Fruit fly (Drosophila melanogaster) whole organism, embryonic: Measurements from ENCODE around the gene ninaB.

Experiments used
- Ada2b ChIP-seq: fragments of 200-800 bp; sonication (Bioruptor generic); IDR thresholded peaks from 2 replicates; pipeline ENCODE4 v1.3.6; 2022; ENCODE audit warnings: missing biosample characterization, missing genetic modification characterization
- Blimp-1 ChIP-seq: fragments of 200-800 bp; sonication (Bioruptor generic); optimal IDR thresholded peaks from 3 replicates; lab custom pipeline; 2018; ENCODE audit warnings: missing biosample characterization, missing genetic modification characterization, mild to moderate bottlenecking, moderate library complexity, missing genetic modification reagents
- CG10267 ChIP-seq: fragments of 200-800 bp; sonication (Bioruptor generic); optimal IDR thresholded peaks from 2 replicates; lab custom pipeline; 2018; ENCODE audit warnings: missing biosample characterization, mild to moderate bottlenecking, missing genetic modification characterization, moderate library complexity
- CG10274 ChIP-seq: fragments of 200-800 bp; sonication (Bioruptor generic); optimal IDR thresholded peaks from 3 replicates; lab custom pipeline; 2017; ENCODE audit warnings: missing biosample characterization, mild to moderate bottlenecking, missing genetic modification characterization
- CG10959 ChIP-seq: fragments of 200-800 bp; sonication (Bioruptor generic); IDR thresholded peaks from 2 replicates; pipeline ENCODE4 v1.3.6; 2022; ENCODE audit warnings: missing biosample characterization, missing genetic modification characterization
- CG11504 ChIP-seq: fragments of 200-800 bp; sonication (Bioruptor generic); optimal IDR thresholded peaks from 3 replicates; lab custom pipeline; 2019; ENCODE audit warnings: missing biosample characterization, mild to moderate bottlenecking, missing genetic modification characterization, moderate library complexity
- CG12155 ChIP-seq: fragments of 200-800 bp; sonication (Bioruptor generic); optimal IDR thresholded peaks from 3 replicates; lab custom pipeline; 2016; ENCODE audit warnings: missing biosample characterization, missing genetic modification characterization
- CG12769 ChIP-seq: fragments of 200-800 bp; sonication (Bioruptor generic); optimal IDR thresholded peaks from 2 replicates; lab custom pipeline; 2019; ENCODE audit warnings: missing biosample characterization, mild to moderate bottlenecking, missing genetic modification characterization, moderate library complexity
- CG13894 ChIP-seq: fragments of 200-800 bp; sonication (Bioruptor generic); optimal IDR thresholded peaks from 3 replicates; lab custom pipeline; 2018; ENCODE audit warnings: missing biosample characterization, mild to moderate bottlenecking, missing genetic modification characterization, moderate library complexity
- CG14710 ChIP-seq: fragments of 200-800 bp; sonication (Bioruptor generic); optimal IDR thresholded peaks from 3 replicates; lab custom pipeline; 2019; ENCODE audit warnings: missing biosample characterization, mild to moderate bottlenecking, missing genetic modification characterization, moderate library complexity
- CG15269 ChIP-seq: fragments of 200-800 bp; sonication (Bioruptor generic); optimal IDR thresholded peaks from 2 replicates; lab custom pipeline; 2018; ENCODE audit warnings: missing biosample characterization, mild to moderate bottlenecking, missing genetic modification characterization, moderate library complexity
- CG17328 ChIP-seq: fragments of 200-800 bp; sonication (Bioruptor generic); IDR thresholded peaks from 2 replicates; pipeline ENCODE4 v1.3.6; 2022; ENCODE audit warnings: missing biosample characterization, missing genetic modification characterization
- CG17612 ChIP-seq: fragments of 200-800 bp; sonication (Bioruptor generic); IDR thresholded peaks from 2 replicates; pipeline ENCODE4 v1.3.6; 2022; ENCODE audit warnings: missing biosample characterization, missing genetic modification characterization
- CG2199 ChIP-seq: fragments of 200-800 bp; sonication (Bioruptor generic); IDR thresholded peaks from 3 replicates; pipeline ENCODE4 v1.3.6; 2022; ENCODE audit warnings: missing biosample characterization, missing genetic modification characterization
- CG2875 ChIP-seq: fragments of 200-800 bp; sonication (Bioruptor generic); optimal IDR thresholded peaks from 2 replicates; lab custom pipeline; 2017; ENCODE audit warnings: missing biosample characterization, mild to moderate bottlenecking, missing genetic modification characterization, missing genetic modification reagents
- CG31365 ChIP-seq: fragments of 200-800 bp; sonication (Bioruptor generic); optimal IDR thresholded peaks from 2 replicates; lab custom pipeline; 2018; ENCODE audit warnings: missing biosample characterization, mild to moderate bottlenecking, missing genetic modification characterization
- CG7786 ChIP-seq: fragments of 200-800 bp; sonication (Bioruptor generic); optimal IDR thresholded peaks from 2 replicates; lab custom pipeline; 2016; ENCODE audit warnings: missing biosample characterization, missing genetic modification characterization
- D19A ChIP-seq: fragments of 200-800 bp; optimal IDR thresholded peaks from 3 replicates; lab custom pipeline; 2019; ENCODE audit warnings: missing biosample characterization, mild to moderate bottlenecking, missing genetic modification characterization, moderate library complexity
- D19B ChIP-seq: fragments of 200-800 bp; sonication (Bioruptor generic); optimal IDR thresholded peaks from 2 replicates; lab custom pipeline; 2017; ENCODE audit warnings: missing biosample characterization, mild to moderate bottlenecking, missing genetic modification characterization
- Deaf1 ChIP-seq: fragments of 200-800 bp; optimal IDR thresholded peaks from 3 replicates; lab custom pipeline; 2019; ENCODE audit warnings: missing biosample characterization, mild to moderate bottlenecking, missing genetic modification characterization, moderate library complexity
- Dip3 ChIP-seq: fragments of 200-800 bp; sonication (Bioruptor generic); optimal IDR thresholded peaks from 3 replicates; lab custom pipeline; 2016; ENCODE audit warnings: missing biosample characterization, missing genetic modification characterization
- Doc3 ChIP-seq: fragments of 200-800 bp; sonication (Bioruptor generic); IDR thresholded peaks from 3 replicates; pipeline ENCODE4 v1.3.6; 2022; ENCODE audit warnings: missing biosample characterization, missing genetic modification characterization; ENCODE audit not compliant: partially characterized antibody
- abd-A ChIP-seq: fragments of 200-800 bp; sonication (Bioruptor generic); optimal IDR thresholded peaks from 3 replicates; lab custom pipeline; 2019; ENCODE audit warnings: missing biosample characterization, mild to moderate bottlenecking, missing genetic modification characterization, moderate library complexity
- ac ChIP-seq: fragments of 200-800 bp; sonication (Bioruptor generic); optimal IDR thresholded peaks from 3 replicates; lab custom pipeline; 2017; ENCODE audit warnings: missing biosample characterization, mild to moderate bottlenecking, missing genetic modification characterization
- bsh ChIP-seq, 2 experiments: fragments of 200-800 bp; sonication (Bioruptor generic); optimal IDR thresholded peaks; 2 replicates each; lab custom pipeline; 2017 to 2018; ENCODE audit warnings: mild to moderate bottlenecking in 2 of 2, missing biosample characterization in 2 of 2, missing genetic modification characterization in 2 of 2, moderate library complexity in 1 of 2
- cad ChIP-seq: fragments of >200 bp; optimal IDR thresholded peaks from 2 replicates; lab custom pipeline; 2017; ENCODE audit warnings: missing biosample characterization, missing genetic modification characterization
- cg ChIP-seq: fragments of 200-800 bp; sonication (Bioruptor generic); optimal IDR thresholded peaks from 3 replicates; lab custom pipeline; 2019; ENCODE audit warnings: missing biosample characterization, mild to moderate bottlenecking, missing genetic modification characterization, moderate library complexity
- chinmo ChIP-seq: fragments of 200-800 bp; sonication (Bioruptor generic); IDR thresholded peaks from 4 replicates; pipeline ENCODE4 v1.3.6; 2022; ENCODE audit warnings: missing biosample characterization, missing genetic modification characterization; ENCODE audit not compliant: partially characterized antibody
- chn ChIP-seq: fragments of 200-800 bp; sonication (Bioruptor generic); optimal IDR thresholded peaks from 2 replicates; lab custom pipeline; 2016; ENCODE audit warnings: missing biosample characterization, missing genetic modification characterization
- croc ChIP-seq: fragments of 200-800 bp; sonication (Bioruptor generic); conservative IDR thresholded peaks from 3 replicates; pipeline ENCODE4 v1.3.6; 2022; ENCODE audit warnings: missing biosample characterization, missing genetic modification characterization
- da ChIP-seq: fragments of 200-800 bp; sonication (Bioruptor generic); optimal IDR thresholded peaks from 2 replicates; lab custom pipeline; 2016; ENCODE audit warnings: missing biosample characterization, missing genetic modification characterization
- dmrt99B ChIP-seq: fragments of 200-800 bp; sonication (Bioruptor generic); optimal IDR thresholded peaks from 2 replicates; lab custom pipeline; 2018; ENCODE audit warnings: missing biosample characterization, mild to moderate bottlenecking, missing genetic modification characterization, moderate library complexity
- insv ChIP-seq, 2 experiments: fragments of 200-800 bp; sonication (Bioruptor generic); optimal IDR thresholded peaks; 3 replicates each; lab custom pipeline; 2016 to 2018; ENCODE audit warnings: missing biosample characterization in 2 of 2, missing genetic modification characterization in 2 of 2
- kni ChIP-seq: fragments of 200-800 bp; sonication (Bioruptor generic); optimal IDR thresholded peaks from 3 replicates; lab custom pipeline; 2017; ENCODE audit warnings: mild to moderate bottlenecking, missing biosample characterization, missing genetic modification reagents, missing genetic modification characterization
- mam ChIP-seq: fragments of 200-800 bp; sonication (Bioruptor generic); optimal IDR thresholded peaks from 3 replicates; lab custom pipeline; 2016; ENCODE audit warnings: missing biosample characterization, missing genetic modification characterization
- odd ChIP-seq: fragments of 200-800 bp; sonication (Bioruptor generic); optimal IDR thresholded peaks from 2 replicates; lab custom pipeline; 2017; ENCODE audit warnings: missing biosample characterization, mild to moderate bottlenecking, missing genetic modification characterization
- otp ChIP-seq: fragments of 200-800 bp; sonication (Bioruptor generic); IDR thresholded peaks from 3 replicates; pipeline ENCODE4, ENCODE4 v1.3.6; 2022; ENCODE audit warnings: missing biosample characterization, missing genetic modification characterization
- pfk ChIP-seq: fragments of 200-800 bp; sonication (Bioruptor generic); optimal IDR thresholded peaks from 2 replicates; lab custom pipeline; 2018; ENCODE audit warnings: missing biosample characterization, mild to moderate bottlenecking, missing genetic modification characterization, moderate library complexity
- pita ChIP-seq: fragments of 200-800 bp; sonication (Bioruptor generic); optimal IDR thresholded peaks from 2 replicates; lab custom pipeline; 2017; ENCODE audit warnings: missing biosample characterization, mild to moderate bottlenecking, missing genetic modification characterization
- pros ChIP-seq: fragments of 200-800 bp; sonication (Bioruptor generic); optimal IDR thresholded peaks from 3 replicates; lab custom pipeline; 2019; ENCODE audit warnings: missing biosample characterization, mild to moderate bottlenecking, missing genetic modification characterization, moderate library complexity
- tio ChIP-seq: fragments of 200-800 bp; sonication (Bioruptor generic); optimal IDR thresholded peaks from 2 replicates; lab custom pipeline; 2017; ENCODE audit warnings: missing biosample characterization, missing genetic modification characterization, inconsistent platforms
- toy ChIP-seq: fragments of 200-800 bp; sonication (Bioruptor generic); IDR thresholded peaks from 2 replicates; pipeline ENCODE4 v1.3.6; 2022; ENCODE audit warnings: missing biosample characterization, missing genetic modification characterization
- twi ChIP-seq: fragments of 200-800 bp; optimal IDR thresholded peaks from 2 replicates; lab custom pipeline; 2019; ENCODE audit warnings: missing biosample characterization, mild to moderate bottlenecking, missing genetic modification characterization, moderate library complexity
- usp ChIP-seq: fragments of >200 bp; optimal IDR thresholded peaks from 2 replicates; lab custom pipeline; 2017; ENCODE audit warnings: missing biosample characterization, missing genetic modification characterization
- z ChIP-seq: fragments of 200-800 bp; sonication (Bioruptor generic); IDR thresholded peaks from 3 replicates; pipeline ENCODE4 v1.3.6; 2022; ENCODE audit warnings: missing biosample characterization, missing genetic modification characterization
- zen ChIP-seq: fragments of 200-800 bp; sonication (Bioruptor generic); optimal IDR thresholded peaks from 3 replicates; lab custom pipeline; 2018; ENCODE audit warnings: missing biosample characterization, mild to moderate bottlenecking, missing genetic modification characterization, moderate library complexity

ninaB gene

DNA sequence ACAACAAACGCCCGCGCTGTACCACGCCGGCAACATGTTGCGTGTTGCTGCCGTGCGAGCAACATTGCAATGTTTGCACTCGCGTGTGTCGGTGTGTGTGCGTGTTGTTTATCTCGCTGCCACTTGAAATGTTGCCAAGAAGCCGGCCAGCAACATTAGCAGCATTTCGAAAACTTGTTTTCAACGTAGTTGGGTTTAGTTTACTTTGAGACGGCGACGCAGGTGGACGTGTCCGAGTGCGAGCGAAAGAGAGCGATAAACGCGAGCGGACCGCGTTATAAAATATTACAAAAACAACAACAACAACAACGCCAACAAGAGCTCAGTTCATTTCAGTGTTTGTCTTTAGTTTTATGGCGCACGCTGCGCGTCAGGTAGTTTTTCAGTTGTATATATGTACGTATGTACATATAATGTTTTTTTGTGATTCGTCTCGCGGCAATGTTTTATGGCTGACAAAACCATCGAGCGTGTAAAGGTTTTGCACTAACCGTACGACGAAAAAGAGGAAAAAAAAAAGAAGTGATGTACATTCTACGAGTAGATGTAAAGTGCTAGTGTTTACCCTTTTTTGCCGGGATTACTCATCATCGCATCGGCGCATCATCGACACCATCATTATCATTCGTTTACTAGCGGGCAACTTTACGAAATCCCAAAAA, 14.8 kb downstream of the ninaB start, which contains the start of gene kmr (continued):
- TF ChIP-seq chn (GFP tag; lab: Kevin White, UChicago), result no peak
- TF ChIP-seq CG17612 (GFP tag; lab: Robert Waterston, UW), result no peak
- TF ChIP-seq usp, result no peak
- TF ChIP-seq CG10267 (tag; lab: Kevin White, UChicago), result peak; percentile 32
- no peak for TF ChIP-seq pfk (GFP tag; lab: Kevin White, UChicago)
- TF ChIP-seq CG11504 (tag; lab: Kevin White, UChicago), result peak; percentile 100
- no peak for TF ChIP-seq CG12155 (GFP tag; lab: Kevin White, UChicago)
- TF ChIP-seq odd, result peak; percentile 50
- TF ChIP-seq twi (tag; lab: Kevin White, UChicago), result no peak
- TF ChIP-seq tio (GFP tag; lab: Kevin White, UChicago), result no peak
- TF ChIP-seq otp (GFP tag; lab: Robert Waterston, UW), result no peak
- TF ChIP-seq mam (GFP tag; lab: Kevin White, UChicago), result no peak
- TF ChIP-seq CG7786, result no peak
- peak; percentile 48 for TF ChIP-seq CG17328 (GFP tag; lab: Robert Waterston, UW)

DNA sequence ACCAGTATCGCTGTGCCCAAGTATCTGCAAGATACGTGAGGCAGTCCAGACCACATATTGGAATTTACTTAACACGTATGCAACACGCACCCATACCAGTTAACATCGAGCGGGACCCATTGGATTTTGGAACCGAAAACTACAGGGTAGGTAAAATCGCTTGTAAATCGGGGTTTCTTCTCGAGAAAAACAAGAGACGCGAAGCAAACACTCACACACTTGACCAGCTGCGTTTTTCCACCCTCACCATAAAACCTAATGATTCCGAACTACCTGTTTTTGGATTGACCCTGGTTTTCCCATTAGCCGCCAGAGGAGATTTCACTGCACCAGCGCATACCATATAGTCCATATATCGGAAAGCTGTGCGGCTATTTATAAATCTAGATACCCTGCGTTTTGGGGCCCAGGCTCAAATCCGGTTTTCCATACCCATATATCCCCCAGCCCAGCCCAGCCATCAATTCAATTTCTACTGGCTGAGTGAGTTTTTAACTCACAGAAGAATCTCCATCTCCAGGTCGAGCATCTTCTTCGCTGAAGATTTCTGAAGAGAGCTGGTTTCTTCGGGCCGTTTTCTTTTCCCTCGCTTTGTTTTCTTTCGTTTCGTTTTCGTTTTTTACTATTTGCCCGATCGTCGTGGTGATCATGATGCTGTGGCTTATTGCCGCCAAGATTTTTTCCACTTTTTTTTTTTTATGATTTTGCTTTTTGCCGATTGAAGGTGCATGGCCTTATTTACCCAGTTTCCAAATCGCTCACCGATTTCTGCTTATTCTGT, 15.5 kb downstream of the ninaB start:
- TF ChIP-seq cg (GFP tag; lab: Kevin White, UChicago), result peak; percentile 17
- TF ChIP-seq CG10274 (GFP tag; lab: Kevin White, UChicago), result peak; percentile 44
- TF ChIP-seq dmrt99B (tag; lab: Kevin White, UChicago), result no peak
- TF ChIP-seq chinmo (GFP tag; lab: Robert Waterston, UW), result 0 out of 4 replicates have a peak, but pooled peaks have one; percentile 38
- TF ChIP-seq Deaf1 (tag; lab: Kevin White, UChicago), result peak; percentile 4
- no peak for TF ChIP-seq CG17612 (GFP tag; lab: Robert Waterston, UW)
- peak; percentile 11 for TF ChIP-seq abd-A (tag; lab: Kevin White, UChicago)
- peak; percentile 68 for TF ChIP-seq D19B (GFP tag; lab: Kevin White, UChicago)
- peak; percentile 19 for TF ChIP-seq CG12769
- peak in 1 of 2 experiments; percentile 66 for TF ChIP-seq insv (GFP tag; optimal IDR thresholded peaks at IDR 0.05; lab: Kevin White, UChicago)
- no peak for TF ChIP-seq pita (GFP tag; lab: Kevin White, UChicago)
- TF ChIP-seq da, result no peak
- TF ChIP-seq CG2199 (GFP tag; lab: Robert Waterston, UW), result 0 out of 3 replicates have a peak, but pooled peaks have one; percentile 24
- no peak for TF ChIP-seq CG15269 (tag; lab: Kevin White, UChicago)
- no peak for TF ChIP-seq CG2875 (GFP tag; lab: Kevin White, UChicago)
- TF ChIP-seq bsh (GFP tag; optimal IDR thresholded peaks at IDR 0.05; lab: Kevin White, UChicago), result peak in 1 of 2 experiments; percentile 28
- TF ChIP-seq cad (GFP tag; lab: Kevin White, UChicago), result peak; percentile 82
- no peak for TF ChIP-seq CG31365 (tag; lab: Kevin White, UChicago)
- no peak for TF ChIP-seq CG14710 (tag; lab: Kevin White, UChicago)
- TF ChIP-seq chn (GFP tag; lab: Kevin White, UChicago), result no peak
- peak; percentile 97 for TF ChIP-seq pros (GFP tag; lab: Kevin White, UChicago)
- TF ChIP-seq D19A, result peak; percentile 50
- no peak for TF ChIP-seq CG10959 (GFP tag; lab: Robert Waterston, UW)
- no peak for TF ChIP-seq croc
- no peak for TF ChIP-seq Ada2b
- TF ChIP-seq Blimp-1 (GFP tag; lab: Kevin White, UChicago), result peak; percentile 30
- TF ChIP-seq Dip3, result no peak
- no peak for TF ChIP-seq toy (GFP tag; lab: Robert Waterston, UW)
- TF ChIP-seq kni, result peak; percentile 59
- TF ChIP-seq CG13894 (tag; lab: Kevin White, UChicago), result peak; percentile 51
- no peak for TF ChIP-seq Doc3
- TF ChIP-seq ac (GFP tag; lab: Kevin White, UChicago), result peak; percentile 27
- TF ChIP-seq z (GFP tag; lab: Robert Waterston, UW), result peak; percentile 88
- TF ChIP-seq zen (tag; lab: Kevin White, UChicago), result peak; percentile 73
